Worm (Caenorhabditis elegans) whole organism, L4 larva: Measurements from ENCODE around the gene tni-3.

Experiments
- F10B5.3 ChIP-seq: sonication (generic microtip); optimal IDR thresholded peaks from 2 replicates; lab custom pipeline; 2016; ENCODE audit warnings: mild to moderate bottlenecking, missing genetic modification characterization, missing compliant biosample characterization
- F26F4.8 ChIP-seq: fragments of 200-800 bp; sonication (Bioruptor generic); conservative IDR thresholded peaks from 2 replicates; pipeline ENCODE4 v1.3.6; 2022; ENCODE audit warnings: missing genetic modification characterization, missing compliant biosample characterization
- F49E8.2 ChIP-seq: sonication (generic microtip); optimal IDR thresholded peaks from 2 replicates; lab custom pipeline; 2016; ENCODE audit warnings: missing compliant biosample characterization, mild to moderate bottlenecking, missing genetic modification characterization, borderline replicate concordance
- R02D3.7 ChIP-seq: fragments of 150-350 bp; sonication (generic microtip); optimal IDR thresholded peaks from 3 replicates; lab custom pipeline; 2014; ENCODE audit warnings: missing biosample characterization, missing genetic modification characterization
- T20F7.1 ChIP-seq: fragments of 200-800 bp; sonication (Bioruptor generic); optimal IDR thresholded peaks from 2 replicates; lab custom pipeline; 2018; ENCODE audit warnings: mild to moderate bottlenecking, missing genetic modification characterization, missing compliant biosample characterization
- Y105C5A.15 ChIP-seq: fragments of 200-800 bp; sonication (Bioruptor generic); IDR thresholded peaks from 2 replicates; pipeline ENCODE4 v1.3.6; 2022; ENCODE audit warnings: missing genetic modification characterization, missing compliant biosample characterization
- Y5F2A.4 ChIP-seq: fragments of 200-800 bp; sonication (Bioruptor generic); optimal IDR thresholded peaks from 2 replicates; lab custom pipeline; 2018; ENCODE audit warnings: mild to moderate bottlenecking, missing genetic modification characterization, missing compliant biosample characterization
- Y75B8A.6 ChIP-seq: fragments of 200-800 bp; sonication (Bioruptor generic); IDR thresholded peaks from 2 replicates; pipeline ENCODE4 v1.3.6; 2022; ENCODE audit warnings: missing genetic modification reagents, missing genetic modification characterization, missing compliant biosample characterization
- attf-4 ChIP-seq: sonication (generic microtip); optimal IDR thresholded peaks from 3 replicates; lab custom pipeline; 2017; ENCODE audit warnings: missing biosample characterization, missing genetic modification characterization
- ceh-20 ChIP-seq: fragments of 200-800 bp; sonication (Bioruptor generic); IDR thresholded peaks from 2 replicates; pipeline ENCODE4 v1.3.6; 2022; ENCODE audit warnings: missing genetic modification reagents, missing genetic modification characterization, missing compliant biosample characterization
- ces-1 ChIP-seq: fragments of 150-350 bp; sonication (generic microtip); optimal IDR thresholded peaks from 4 replicates; lab custom pipeline; 2014; ENCODE audit warnings: missing biosample characterization, missing genetic modification reagents, missing genetic modification characterization
- cey-2 ChIP-seq: sonication (generic microtip); optimal IDR thresholded peaks from 3 replicates; lab custom pipeline; 2017; ENCODE audit warnings: missing genetic modification characterization, mild to moderate bottlenecking, missing compliant biosample characterization, antibody characterized with exemption, borderline replicate concordance; ENCODE audit not compliant: insufficient read depth
- ctbp-1 ChIP-seq: fragments of 200-800 bp; sonication (Bioruptor generic); IDR thresholded peaks from 2 replicates; pipeline ENCODE4 v1.3.6; 2022; ENCODE audit warnings: missing genetic modification reagents, missing genetic modification characterization, missing compliant biosample characterization
- daf-12 ChIP-seq: fragments of 150-350 bp; optimal IDR thresholded peaks from 2 replicates; lab custom pipeline; 2014; ENCODE audit warnings: missing biosample characterization, missing genetic modification reagents, missing genetic modification characterization
- dmd-6 ChIP-seq: fragments of 200-800 bp; sonication (Bioruptor generic); IDR thresholded peaks from 2 replicates; pipeline ENCODE4 v1.3.6; 2022; ENCODE audit warnings: missing genetic modification reagents, missing genetic modification characterization, missing compliant biosample characterization
- dmd-8 ChIP-seq: fragments of 200-800 bp; sonication (Bioruptor generic); IDR thresholded peaks from 2 replicates; pipeline ENCODE4 v1.3.6; 2022; ENCODE audit warnings: missing genetic modification characterization, missing compliant biosample characterization
- fkh-10 ChIP-seq: fragments of 150-350 bp; optimal IDR thresholded peaks from 2 replicates; lab custom pipeline; 2014; ENCODE audit warnings: missing biosample characterization, missing genetic modification reagents, missing genetic modification characterization
- fos-1 ChIP-seq: fragments of 150-350 bp; optimal IDR thresholded peaks from 2 replicates; lab custom pipeline; 2014; ENCODE audit warnings: missing biosample characterization, missing genetic modification characterization
- gei-8 ChIP-seq: fragments of 200-800 bp; sonication (Bioruptor generic); optimal IDR thresholded peaks from 2 replicates; lab custom pipeline; 2018; ENCODE audit warnings: mild to moderate bottlenecking, missing genetic modification characterization, missing compliant biosample characterization
- hif-1 ChIP-seq, 2 experiments: sonication (generic microtip); optimal IDR thresholded peaks; 2 replicates each; lab custom pipeline; 2016 to 2017; ENCODE audit warnings: missing compliant biosample characterization in 2 of 2, missing genetic modification characterization in 2 of 2, missing genetic modification reagents in 2 of 2, missing genotype in 2 of 2, mild to moderate bottlenecking in 1 of 2
- hlh-30 ChIP-seq: sonication (generic microtip); optimal IDR thresholded peaks from 2 replicates; lab custom pipeline; 2017; ENCODE audit warnings: antibody characterized with exemption, mild to moderate bottlenecking, missing genetic modification characterization, missing compliant biosample characterization; ENCODE audit not compliant: insufficient read depth
- hmg-1.1 ChIP-seq: fragments of 200-800 bp; sonication (Bioruptor generic); IDR thresholded peaks from 2 replicates; pipeline ENCODE4 v1.3.6; 2022; ENCODE audit warnings: missing genetic modification reagents, missing genetic modification characterization, missing compliant biosample characterization
- jun-1 ChIP-seq: fragments of 150-350 bp; optimal IDR thresholded peaks from 2 replicates; lab custom pipeline; 2014; ENCODE audit warnings: missing biosample characterization, missing genetic modification reagents, missing genetic modification characterization
- lim-7 ChIP-seq: fragments of 200-800 bp; sonication (Bioruptor generic); IDR thresholded peaks from 2 replicates; pipeline ENCODE4 v1.3.6; 2022; ENCODE audit warnings: missing genetic modification characterization, missing compliant biosample characterization
- lin-1 ChIP-seq: fragments of 200-800 bp; sonication (Bioruptor generic); IDR thresholded peaks from 2 replicates; pipeline ENCODE4 v1.3.6; 2022; ENCODE audit warnings: missing genetic modification reagents, missing genetic modification characterization, missing compliant biosample characterization
- lin-15B ChIP-seq: fragments of 150-350 bp; sonication (generic microtip); optimal IDR thresholded peaks from 3 replicates; lab custom pipeline; 2014; ENCODE audit warnings: missing biosample characterization, missing genetic modification characterization
- lin-39 ChIP-seq: fragments of 150-350 bp; optimal IDR thresholded peaks from 2 replicates; lab custom pipeline; 2014; ENCODE audit warnings: missing biosample characterization, missing genetic modification reagents, missing genetic modification characterization
- lsy-2 ChIP-seq, 2 experiments: fragments of 150-350 bp in 1 of 2; sonication (generic microtip) in 1 of 2; optimal IDR thresholded peaks; 2 replicates each; lab custom pipeline; 2014 to 2017; ENCODE audit warnings: missing biosample characterization in 2 of 2, missing genetic modification characterization in 2 of 2
- mdl-1 ChIP-seq, 2 experiments: fragments of 150-350 bp in 1 of 2; sonication (generic microtip) in 1 of 2; optimal IDR thresholded peaks; 2 replicates each; lab custom pipeline; 2014 to 2017; ENCODE audit warnings: missing biosample characterization in 2 of 2, missing genetic modification characterization in 2 of 2
- mep-1 ChIP-seq: fragments of 150-350 bp; sonication (generic microtip); optimal IDR thresholded peaks from 3 replicates; lab custom pipeline; 2014; ENCODE audit warnings: missing biosample characterization, missing genetic modification characterization
- mxl-3 ChIP-seq: fragments of 200-800 bp; sonication (Bioruptor generic); optimal IDR thresholded peaks from 2 replicates; lab custom pipeline; 2018; ENCODE audit warnings: mild to moderate bottlenecking, missing genetic modification characterization, missing compliant biosample characterization
- nhr-10 ChIP-seq: fragments of 150-350 bp; optimal IDR thresholded peaks from 2 replicates; lab custom pipeline; 2014; ENCODE audit warnings: missing biosample characterization, missing genetic modification characterization
- nhr-111 ChIP-seq: fragments of 200-800 bp; sonication (Bioruptor generic); optimal IDR thresholded peaks from 2 replicates; lab custom pipeline; 2018; ENCODE audit warnings: mild to moderate bottlenecking, missing genetic modification characterization, missing compliant biosample characterization
- nhr-6 ChIP-seq: fragments of 150-350 bp; optimal IDR thresholded peaks from 2 replicates; lab custom pipeline; 2014; ENCODE audit warnings: missing biosample characterization, missing genetic modification characterization
- pha-4 ChIP-seq, 2 experiments: fragments of 150-350 bp in 1 of 2; fragments of 200-800 bp in 1 of 2; sonication (Bioruptor generic) in 1 of 2; IDR thresholded peaks in 1 of 2; optimal IDR thresholded peaks in 1 of 2; 2 replicates each; pipeline versions ENCODE4 v1.3.6 to Lab custom; 2014 to 2022; ENCODE audit warnings: missing genetic modification characterization in 2 of 2, missing genetic modification reagents in 2 of 2, missing biosample characterization in 1 of 2, missing compliant biosample characterization in 1 of 2
- pqm-1 ChIP-seq: sonication (generic microtip); optimal IDR thresholded peaks from 2 replicates; lab custom pipeline; 2017; ENCODE audit warnings: missing biosample characterization, missing genetic modification characterization
- unc-130 ChIP-seq: sonication (generic microtip); optimal IDR thresholded peaks from 2 replicates; lab custom pipeline; 2016; ENCODE audit warnings: missing genetic modification reagents, missing genetic modification characterization, missing compliant biosample characterization
- vab-7 ChIP-seq: fragments of 200-800 bp; sonication (Bioruptor generic); IDR thresholded peaks from 2 replicates; pipeline ENCODE4 v1.3.6; 2022; ENCODE audit warnings: missing genetic modification reagents, missing genetic modification characterization, missing compliant biosample characterization
- zip-11 ChIP-seq: fragments of 200-800 bp; sonication (Bioruptor generic); IDR thresholded peaks from 2 replicates; pipeline ENCODE4 v1.3.6; 2022; ENCODE audit warnings: missing genetic modification characterization, missing compliant biosample characterization
- ztf-11 ChIP-seq: fragments of 150-350 bp; optimal IDR thresholded peaks from 2 replicates; lab custom pipeline; 2014; ENCODE audit warnings: missing biosample characterization, missing genetic modification characterization
- ztf-7 ChIP-seq: fragments of 150-350 bp; optimal IDR thresholded peaks from 2 replicates; lab custom pipeline; 2014; ENCODE audit warnings: missing biosample characterization, missing genetic modification characterization

Gene tni-3

DNA sequence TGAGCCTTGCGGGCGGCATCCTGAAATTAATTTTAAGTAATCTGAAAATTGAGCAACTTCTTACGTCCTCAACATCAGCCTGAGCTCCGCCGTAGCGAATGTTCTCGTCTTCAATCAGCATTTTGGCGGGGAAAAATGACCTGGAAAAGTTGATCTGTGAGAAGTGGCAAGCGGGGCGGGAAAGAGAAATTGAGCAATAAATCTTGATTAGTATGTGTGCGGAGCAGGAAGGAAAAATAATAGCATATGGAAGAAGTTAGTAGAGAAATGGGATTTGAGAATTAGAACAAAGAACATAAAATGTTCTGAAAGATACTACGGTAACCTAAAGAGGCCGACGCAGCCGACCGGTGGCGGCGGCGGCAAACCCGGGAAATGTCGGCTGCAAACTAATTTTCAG is at the start of gene tni-3:
TSS of gene tni-3 (minus strand) at position 140 of the 400 bp plus-strand sequence.
- TF ChIP-seq hlh-30 (tag; lab: Kevin White, UChicago) (no peak), lin-1 (GFP tag; lab: Robert Waterston, UW) (no peak), hif-1 (tag; optimal IDR thresholded peaks at IDR 0.05; lab: Kevin White, UChicago) (no peak), mxl-3 (no peak), lsy-2 (tag; optimal IDR thresholded peaks at IDR 0.05; lab: Kevin White, UChicago) (no peak), vab-7 (GFP tag; lab: Robert Waterston, UW) (no peak), F49E8.2 (tag; lab: Kevin White, UChicago) (no peak), jun-1 (tag; lab: Kevin White, UChicago) (no peak), fkh-10 (GFP tag; lab: Kevin White, UChicago) (no peak), pqm-1 (tag; lab: Kevin White, UChicago) (no peak), attf-4 (tag; lab: Kevin White, UChicago) (no peak), cey-2 (tag; lab: Kevin White, UChicago) (no peak), dmd-8 (GFP tag; lab: Robert Waterston, UW) (no peak), hmg-1.1 (GFP tag; lab: Robert Waterston, UW) (no peak), Y105C5A.15 (GFP tag; lab: Robert Waterston, UW) (no peak), R02D3.7 (tag; lab: Kevin White, UChicago) (no peak)

DNA sequence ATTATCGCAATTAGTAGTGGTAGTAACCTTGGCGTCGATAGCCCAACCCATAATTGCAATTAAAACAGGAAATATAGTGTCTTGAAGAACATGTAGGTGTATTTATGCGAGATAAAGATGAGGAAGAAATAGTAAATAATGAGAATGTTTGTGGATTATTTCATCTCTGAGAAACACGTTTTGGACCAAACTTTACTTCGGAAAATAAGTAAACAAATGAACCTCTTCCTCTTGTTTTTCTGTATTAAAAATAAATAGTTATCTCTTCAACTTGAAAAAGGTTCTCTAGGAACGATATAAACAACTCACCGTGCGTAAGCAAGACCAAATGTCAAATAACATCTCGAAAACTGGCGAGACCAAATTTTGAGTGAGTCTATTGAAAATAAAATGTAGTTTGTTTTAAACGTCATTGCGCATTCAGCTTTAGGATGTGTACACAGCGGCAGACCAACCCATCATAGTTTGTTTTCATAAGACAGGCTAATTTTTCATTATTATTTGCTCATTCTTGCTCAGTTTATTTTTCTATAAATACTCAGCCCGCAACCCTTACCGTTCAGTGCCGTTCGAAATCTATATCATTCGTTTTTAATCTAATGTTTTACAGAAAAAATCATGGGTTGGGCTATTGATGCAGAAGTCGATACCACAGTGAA is 47.5 kb upstream of the tni-3 start, which contains the start of the genes F09C6.11 and F09C6.12:
TSS of gene F09C6.11 (minus strand) at position 51 of the 659 bp plus-strand sequence.
TSS of gene F09C6.12 (plus strand) at position 609 of the 659 bp plus-strand sequence.
- TF ChIP-seq lin-15B (no peak), pha-4 (GFP tag; IDR thresholded peaks at IDR 0.05; lab: Robert Waterston, UW) (no peak), pha-4 (tag; optimal IDR thresholded peaks at IDR 0.05; lab: Kevin White, UChicago) (peak; percentile 27)
- TF ChIP-seq, all 104 proteins: peak for 1

DNA sequence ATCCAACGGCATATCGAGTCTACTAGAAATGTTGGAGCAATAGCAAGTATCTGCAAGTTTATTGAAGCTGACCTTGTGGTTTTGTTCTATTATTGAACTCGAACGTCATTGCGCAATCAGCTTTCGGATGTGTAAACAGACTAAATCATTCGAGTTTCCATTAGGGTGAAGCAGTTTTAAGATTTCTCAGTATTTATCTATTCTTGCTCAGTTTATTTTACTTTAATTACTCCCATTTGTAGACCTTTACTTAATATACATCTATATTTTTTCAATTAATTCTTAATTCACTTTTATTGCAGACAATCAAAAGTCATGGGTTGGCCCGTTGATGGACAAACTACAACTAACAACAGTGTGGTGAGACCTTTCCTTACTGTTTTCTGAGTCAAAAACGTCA is 45.8 kb upstream of the tni-3 start, which contains the start of gene F09C6.14:
TSS of gene F09C6.14 (plus strand) at position 301 of the 400 bp plus-strand sequence.
- TF ChIP-seq lsy-2 (tag; optimal IDR thresholded peaks at IDR 0.05; lab: Kevin White, UChicago) = no peak
- no peak for TF ChIP-seq hlh-30 (tag; lab: Kevin White, UChicago)
- TF ChIP-seq zip-11 (GFP tag; lab: Robert Waterston, UW) = no peak
- no peak for TF ChIP-seq ces-1 (GFP tag; lab: Kevin White, UChicago)
- no peak for TF ChIP-seq T20F7.1
- no peak for TF ChIP-seq ztf-11 (tag; lab: Kevin White, UChicago)
- TF ChIP-seq R02D3.7 (tag; lab: Kevin White, UChicago) = no peak
- TF ChIP-seq pqm-1 (tag; lab: Kevin White, UChicago) = no peak
- no peak for TF ChIP-seq lin-39 (tag; lab: Kevin White, UChicago)
- no peak for TF ChIP-seq dmd-6
- no peak for TF ChIP-seq ztf-7 (tag; lab: Kevin White, UChicago)
- TF ChIP-seq nhr-111 = no peak
- no peak for TF ChIP-seq gei-8 (GFP tag; lab: Kevin White, UChicago)
- TF ChIP-seq, all 104 proteins: peak for 0

DNA sequence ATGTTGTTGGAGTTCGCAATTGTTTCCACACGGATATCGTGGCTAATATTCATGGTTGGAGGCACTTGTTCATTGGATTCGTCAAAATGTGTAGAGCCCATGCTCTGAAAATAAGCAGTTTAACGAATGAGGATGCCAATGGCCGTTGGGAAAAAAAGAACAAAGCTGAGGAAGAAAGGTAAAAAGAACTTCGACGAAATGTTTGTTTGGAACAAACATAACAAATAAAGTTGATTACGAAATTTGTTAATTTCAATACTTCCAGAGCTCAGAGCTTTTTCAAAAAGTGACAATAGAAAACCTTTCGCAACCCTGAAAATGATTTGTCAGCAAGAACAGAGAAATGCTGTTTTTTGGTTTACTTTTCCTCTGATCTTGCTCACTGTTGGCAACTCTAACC is 45.1 kb upstream of the tni-3 start, which contains the start of gene F09C6.3:
TSS of gene F09C6.3 (minus strand) at position 101 of the 400 bp plus-strand sequence.
- TF ChIP-seq pha-4 (GFP tag; IDR thresholded peaks at IDR 0.05; lab: Robert Waterston, UW) (no peak), pha-4 (tag; optimal IDR thresholded peaks at IDR 0.05; lab: Kevin White, UChicago) (no peak), ctbp-1 (no peak), F26F4.8 (GFP tag; lab: Robert Waterston, UW) (no peak), Y5F2A.4 (GFP tag; lab: Kevin White, UChicago) (no peak), unc-130 (GFP tag; lab: Kevin White, UChicago) (no peak), jun-1 (tag; lab: Kevin White, UChicago) (no peak), mdl-1 (tag; optimal IDR thresholded peaks at IDR 0.05; lab: Kevin White, UChicago) (no peak), ceh-20 (GFP tag; lab: Robert Waterston, UW) (no peak), Y75B8A.6 (GFP tag; lab: Robert Waterston, UW) (no peak), nhr-6 (tag; lab: Kevin White, UChicago) (no peak), nhr-10 (tag; lab: Kevin White, UChicago) (no peak), pqm-1 (tag; lab: Kevin White, UChicago) (no peak), daf-12 (tag; lab: Kevin White, UChicago) (no peak), mep-1 (tag; lab: Kevin White, UChicago) (no peak), lim-7 (GFP tag; lab: Robert Waterston, UW) (no peak), fos-1 (tag; lab: Kevin White, UChicago) (no peak), F10B5.3 (tag; lab: Kevin White, UChicago) (no peak)
